Fruit fly (Drosophila melanogaster): ENCODE data around the gene CG44532.

The CG44532 gene

dm6 chrX:9152127-9152598 is 9.7 kb upstream of the CG44532 start (continued):
- TF ChIP-seq amos (GFP tag; IDR thresholded peaks at IDR 0.05; ENCODE audit: partially characterized antibody) (peak; percentile 33; the same call in 1 of the 2 replicates), ind (GFP tag; optimal IDR thresholded peaks at IDR 0.05) (peak; percentile 22), CG10431 (GFP tag; optimal IDR thresholded peaks at IDR 0.05) (peak; percentile 16), CG6791 (GFP tag; IDR thresholded peaks at IDR 0.05; ENCODE audit: partially characterized antibody) (no peak), CG42726 (GFP tag; IDR thresholded peaks at IDR 0.05; ENCODE audit: partially characterized antibody) (no peak), phol (tag; optimal IDR thresholded peaks at IDR 0.05) (peak; percentile 9), CG14014 (GFP tag; IDR thresholded peaks at IDR 0.05) (peak; percentile 59; the same call in 1 of the 2 replicates), CG1603 (tag; optimal IDR thresholded peaks at IDR 0.05) (peak; percentile 15), CG3995 (GFP tag; optimal IDR thresholded peaks at IDR 0.05) (no peak), CG7928 (GFP tag; optimal IDR thresholded peaks at IDR 0.05) (no peak), Optix (GFP tag; IDR thresholded peaks at IDR 0.05) (0 out of 3 replicates have a peak, but pooled peaks have one; percentile 46), CG8290 (GFP tag; optimal IDR thresholded peaks at IDR 0.05) (peak; percentile 3), CG8290 (tag; optimal IDR thresholded peaks at IDR 0.05) (no peak), CG18262 (tag; optimal IDR thresholded peaks at IDR 0.05) (peak; percentile 11), Pdp1 (GFP tag; optimal IDR thresholded peaks at IDR 0.05) (peak in 1 of 2 experiments; percentile 47), CG8924 (tag; optimal IDR thresholded peaks at IDR 0.05) (peak; percentile 31), CTCF (GFP tag; optimal IDR thresholded peaks at IDR 0.05) (peak; percentile 95), Ravus (GFP tag; IDR thresholded peaks at IDR 0.05) (no peak), Jarid2 (GFP tag; optimal IDR thresholded peaks at IDR 0.05) (no peak), sens-2 (GFP tag; IDR thresholded peaks at IDR 0.05) (0 out of 2 replicates have a peak, but pooled peaks have one; percentile 30), peb (GFP tag; IDR thresholded peaks at IDR 0.05) (no peak), seq (GFP tag; IDR thresholded peaks at IDR 0.05) (no peak), CG11085 (GFP tag; IDR thresholded peaks at IDR 0.05) (no peak), Xrp1 (GFP tag; IDR thresholded peaks at IDR 0.05) (peak; percentile 42; the same call in 1 of the 2 replicates), sisA (GFP tag; IDR thresholded peaks at IDR 0.05) (no peak), CG14050 (GFP tag; IDR thresholded peaks at IDR 0.05) (no peak), slbo (GFP tag; IDR thresholded peaks at IDR 0.05) (peak; percentile 44; the same call in 1 of the 2 replicates), CG5180 (GFP tag; optimal IDR thresholded peaks at IDR 0.05) (peak; percentile 36), her (GFP tag; optimal IDR thresholded peaks at IDR 0.05) (peak; percentile 29), Med (GFP tag) (peak; percentile 81), p53 (GFP tag; optimal IDR thresholded peaks at IDR 0.05) (no peak), CG12769 (tag; optimal IDR thresholded peaks at IDR 0.05) (no peak), CG4404 (GFP tag; IDR thresholded peaks at IDR 0.05) (no peak), MTF-1 (GFP tag; optimal IDR thresholded peaks at IDR 0.05; ENCODE audit: borderline replicate concordance) (no peak), nom (GFP tag; optimal IDR thresholded peaks at IDR 0.05) (peak; percentile 72), chm (GFP tag; IDR thresholded peaks at IDR 0.05) (peak; percentile 64; the same call in 1 of the 2 replicates), Sox102F (GFP tag; optimal IDR thresholded peaks at IDR 0.05) (no peak), exex (tag; optimal IDR thresholded peaks at IDR 0.05) (peak; percentile 22), gfzf (GFP tag; optimal IDR thresholded peaks at IDR 0.05) (peak; percentile 11), HHEX (GFP tag; optimal IDR thresholded peaks at IDR 0.05) (peak; percentile 3), H15 (GFP tag; IDR thresholded peaks at IDR 0.05) (no peak), CG14441 (GFP tag; IDR thresholded peaks at IDR 0.05) (peak; percentile 53), BEAF-32 (GFP tag; optimal IDR thresholded peaks at IDR 0.05) (peak; percentile 5), Hsf (GFP tag; optimal IDR thresholded peaks at IDR 0.05) (peak; percentile 35), slp2 (GFP tag; optimal IDR thresholded peaks at IDR 0.05) (no peak), Ets65A (GFP tag) (peak; percentile 1), psq (GFP tag; optimal IDR thresholded peaks at IDR 0.05) (no peak), Doc3 (GFP tag; IDR thresholded peaks at IDR 0.05; ENCODE audit: partially characterized antibody) (no peak), Spps (tag; optimal IDR thresholded peaks at IDR 0.05) (no peak), zf30C (GFP tag; optimal IDR thresholded peaks at IDR 0.05) (peak; percentile 43), Dref (GFP tag; IDR thresholded peaks at IDR 0.05) (no peak)
